Fruit fly (Drosophila melanogaster): ENCODE measurements around the gene CG31673.

CG31673 gene

dm6 chr2L:20852092-20852628 lies 22.8 kb downstream of the CG31673 start, which contains the start of gene twit:
Gene twit, plus strand, starts transcription at chr2L:20852578.
- peak; percentile 52 for TF ChIP-seq Ets65A (GFP tag)
- no peak for TF ChIP-seq CG4360 (GFP tag; IDR thresholded peaks at IDR 0.05)
- TF ChIP-seq Sry-δ (GFP tag; optimal IDR thresholded peaks at IDR 0.05): no peak
- peak; percentile 41 for TF ChIP-seq CG3407 (GFP tag; optimal IDR thresholded peaks at IDR 0.05)
- peak in 1 of 2 experiments; percentile 33 for TF ChIP-seq bsh (GFP tag; optimal IDR thresholded peaks at IDR 0.05)
- peak; percentile 41 for TF ChIP-seq CG11504 (tag; optimal IDR thresholded peaks at IDR 0.05)
- peak; percentile 12 for TF ChIP-seq gcm (GFP tag; optimal IDR thresholded peaks at IDR 0.05)
- 0 out of 2 replicates have a peak, but pooled peaks have one; percentile 8 for TF ChIP-seq Ptx1 (GFP tag; IDR thresholded peaks at IDR 0.05)
- TF ChIP-seq yki (optimal IDR thresholded peaks at IDR 0.05): no peak
- no peak for TF ChIP-seq cwo (GFP tag; optimal IDR thresholded peaks at IDR 0.05)
- peak; percentile 20 for TF ChIP-seq Sox102F (GFP tag; optimal IDR thresholded peaks at IDR 0.05)
- no peak for TF ChIP-seq CG4404 (GFP tag; IDR thresholded peaks at IDR 0.05)
- no peak for TF ChIP-seq maf-S (GFP tag; optimal IDR thresholded peaks at IDR 0.05)
- TF ChIP-seq Eip74EF (GFP tag; optimal IDR thresholded peaks at IDR 0.05): no peak
- no peak for TF ChIP-seq pan (optimal IDR thresholded peaks at IDR 0.05)
- TF ChIP-seq pan (GFP tag; optimal IDR thresholded peaks at IDR 0.05 in 1 of 2, IDR thresholded peaks at IDR 0.05 in 1 of 2): no peak
- no peak for TF ChIP-seq repo (GFP tag; optimal IDR thresholded peaks at IDR 0.05)
- no peak for TF ChIP-seq tll (GFP tag; optimal IDR thresholded peaks at IDR 0.05)
- no peak for TF ChIP-seq grau (tag; optimal IDR thresholded peaks at IDR 0.05)
- TF ChIP-seq CG5245 (GFP tag; optimal IDR thresholded peaks at IDR 0.05): no peak
- TF ChIP-seq Deaf1 (tag; optimal IDR thresholded peaks at IDR 0.05): peak; percentile 56
- no peak for TF ChIP-seq CG2875 (GFP tag; optimal IDR thresholded peaks at IDR 0.05)
- no peak for TF ChIP-seq vnd (GFP tag; IDR thresholded peaks at IDR 0.05; ENCODE audit: partially characterized antibody)
- TF ChIP-seq CHES-1-like (GFP tag; optimal IDR thresholded peaks at IDR 0.05): no peak
- peak; percentile 44 for TF ChIP-seq Med (GFP tag)
- TF ChIP-seq Oaz (GFP tag; IDR thresholded peaks at IDR 0.05): no peak
- no peak for TF ChIP-seq CG15011 (GFP tag; optimal IDR thresholded peaks at IDR 0.05)
- TF ChIP-seq CG1647 (GFP tag; optimal IDR thresholded peaks at IDR 0.05): no peak
- no peak for TF ChIP-seq seq (GFP tag; IDR thresholded peaks at IDR 0.05)
- TF ChIP-seq Hr78 (GFP tag; optimal IDR thresholded peaks at IDR 0.05): no peak
- TF ChIP-seq bbx (GFP tag; IDR thresholded peaks at IDR 0.05; ENCODE audit: partially characterized antibody): no peak
- no peak for TF ChIP-seq zfh2 (GFP tag; optimal IDR thresholded peaks at IDR 0.05)
- no peak for TF ChIP-seq run (tag; optimal IDR thresholded peaks at IDR 0.05)
- TF ChIP-seq CG16779 (GFP tag; IDR thresholded peaks at IDR 0.05): no peak
- TF ChIP-seq zf30C (GFP tag; optimal IDR thresholded peaks at IDR 0.05): no peak
- TF ChIP-seq pros (GFP tag; optimal IDR thresholded peaks at IDR 0.05): no peak
- TF ChIP-seq CG9932 (GFP tag; IDR thresholded peaks at IDR 0.05): peak; percentile 29; the same call in 1 of the 2 replicates
- TF ChIP-seq jing (GFP tag; optimal IDR thresholded peaks at IDR 0.05): no peak
- TF ChIP-seq jumu (GFP tag; optimal IDR thresholded peaks at IDR 0.05): no peak
- TF ChIP-seq ATbp (GFP tag; optimal IDR thresholded peaks at IDR 0.05): peak; percentile 77
- peak; percentile 14 for TF ChIP-seq CG17359 (tag; optimal IDR thresholded peaks at IDR 0.05)
- TF ChIP-seq CG8765 (GFP tag; IDR thresholded peaks at IDR 0.05): no peak
- TF ChIP-seq CG12391 (tag; optimal IDR thresholded peaks at IDR 0.05): no peak
- peak; percentile 1 for TF ChIP-seq wek (GFP tag; optimal IDR thresholded peaks at IDR 0.05)
- TF ChIP-seq exex (tag; optimal IDR thresholded peaks at IDR 0.05): no peak
- TF ChIP-seq Adf1 (GFP tag; IDR thresholded peaks at IDR 0.05): peak; percentile 28; the same call in 1 of the 2 replicates
- no peak for TF ChIP-seq Bdp1 (GFP tag; optimal IDR thresholded peaks at IDR 0.05)
- TF ChIP-seq CG11696 (GFP tag; IDR thresholded peaks at IDR 0.05): no peak
- no peak for TF ChIP-seq CG8388 (GFP tag; optimal IDR thresholded peaks at IDR 0.05)
- no peak for TF ChIP-seq CG5180 (GFP tag; optimal IDR thresholded peaks at IDR 0.05)

Data from whole organism, embryonic.